Fruit fly (Drosophila melanogaster) whole organism, embryonic: Measurements from ENCODE around the gene CG15498.

ENCODE experiments used
- Atf6 ChIP-seq: fragments of 200-800 bp; sonication (Bioruptor generic); IDR thresholded peaks from 2 replicates; pipeline ENCODE4 v1.3.6; 2022; ENCODE audit warnings: missing biosample characterization, missing genetic modification characterization
- Bdp1 ChIP-seq: fragments of 200-800 bp; sonication (Bioruptor generic); optimal IDR thresholded peaks from 3 replicates; lab custom pipeline; 2016; ENCODE audit warnings: missing biosample characterization, missing genetic modification characterization
- CG10321 ChIP-seq: fragments of 200-800 bp; sonication (Bioruptor generic); IDR thresholded peaks from 2 replicates; pipeline ENCODE4 v1.3.6; 2022; ENCODE audit warnings: missing biosample characterization, missing genetic modification characterization
- CG10654 ChIP-seq: fragments of 200-800 bp; sonication (Bioruptor generic); optimal IDR thresholded peaks from 2 replicates; lab custom pipeline; 2016; ENCODE audit warnings: missing biosample characterization, missing genetic modification characterization
- CG10979 ChIP-seq: fragments of 200-800 bp; sonication (Bioruptor generic); optimal IDR thresholded peaks from 2 replicates; lab custom pipeline; 2018; ENCODE audit warnings: missing biosample characterization, mild to moderate bottlenecking, missing genetic modification characterization, moderate library complexity
- CG11504 ChIP-seq: fragments of 200-800 bp; sonication (Bioruptor generic); optimal IDR thresholded peaks from 3 replicates; lab custom pipeline; 2019; ENCODE audit warnings: missing biosample characterization, mild to moderate bottlenecking, missing genetic modification characterization, moderate library complexity
- CG12104 ChIP-seq: fragments of 200-800 bp; sonication (Bioruptor generic); optimal IDR thresholded peaks from 3 replicates; lab custom pipeline; 2016; ENCODE audit warnings: missing biosample characterization, missing genetic modification characterization
- CG13296 ChIP-seq: fragments of 200-800 bp; sonication (Bioruptor generic); optimal IDR thresholded peaks from 3 replicates; lab custom pipeline; 2018; ENCODE audit warnings: missing biosample characterization, mild to moderate bottlenecking, missing genetic modification characterization
- CG14050 ChIP-seq: fragments of 200-800 bp; sonication (Bioruptor generic); IDR thresholded peaks from 3 replicates; pipeline ENCODE4 v1.3.6; 2022; ENCODE audit warnings: missing biosample characterization, missing genetic modification characterization
- CG18011 ChIP-seq: fragments of 200-800 bp; sonication (Bioruptor generic); optimal IDR thresholded peaks from 2 replicates; lab custom pipeline; 2017; ENCODE audit warnings: missing biosample characterization, missing genetic modification characterization, mild to moderate bottlenecking, moderate library complexity, missing genotype
- CG18476 ChIP-seq: fragments of 200-800 bp; sonication (Bioruptor generic); optimal IDR thresholded peaks from 2 replicates; lab custom pipeline; 2016; ENCODE audit warnings: missing biosample characterization, mild to moderate bottlenecking, missing genetic modification characterization
- CG18619 ChIP-seq: fragments of 200-800 bp; sonication (Bioruptor generic); optimal IDR thresholded peaks from 3 replicates; lab custom pipeline; 2017; ENCODE audit warnings: missing biosample characterization, mild to moderate bottlenecking, missing genetic modification characterization
- CG2116 ChIP-seq: fragments of 200-800 bp; sonication (Bioruptor generic); optimal IDR thresholded peaks from 3 replicates; lab custom pipeline; 2018; ENCODE audit warnings: missing biosample characterization, mild to moderate bottlenecking, missing genetic modification characterization
- CG30403 ChIP-seq: fragments of 200-800 bp; sonication (Bioruptor generic); optimal IDR thresholded peaks from 3 replicates; lab custom pipeline; 2016; ENCODE audit warnings: missing biosample characterization, missing genetic modification characterization
- CG31441 ChIP-seq: fragments of 200-800 bp; sonication (Bioruptor generic); IDR thresholded peaks from 2 replicates; pipeline ENCODE4 v1.3.6; 2022; ENCODE audit warnings: missing biosample characterization, missing genetic modification characterization
- CG4282 ChIP-seq: fragments of 200-800 bp; sonication (Bioruptor generic); optimal IDR thresholded peaks from 2 replicates; lab custom pipeline; 2016; ENCODE audit warnings: missing biosample characterization, missing genetic modification characterization
- CG6654 ChIP-seq: fragments of 200-800 bp; sonication (Bioruptor generic); optimal IDR thresholded peaks from 2 replicates; lab custom pipeline; 2017; ENCODE audit warnings: missing biosample characterization, mild to moderate bottlenecking, missing genetic modification characterization
- CG6765 ChIP-seq: fragments of 200-800 bp; sonication (Bioruptor generic); optimal IDR thresholded peaks from 3 replicates; lab custom pipeline; 2017; ENCODE audit warnings: missing biosample characterization, mild to moderate bottlenecking, missing genetic modification characterization
- CG8765 ChIP-seq: fragments of 200-800 bp; sonication (Bioruptor generic); IDR thresholded peaks from 2 replicates; pipeline ENCODE4 v1.3.6; 2022; ENCODE audit warnings: missing biosample characterization, missing genetic modification characterization
- CG9727 ChIP-seq: fragments of 200-800 bp; sonication (Bioruptor generic); optimal IDR thresholded peaks from 3 replicates; lab custom pipeline; 2017; ENCODE audit warnings: missing biosample characterization, mild to moderate bottlenecking, missing genetic modification characterization
- Chrac-16 ChIP-seq: fragments of 200-800 bp; sonication (Bioruptor generic); optimal IDR thresholded peaks from 3 replicates; lab custom pipeline; 2016; ENCODE audit warnings: missing biosample characterization, missing genetic modification characterization
- Dek ChIP-seq: fragments of 200-800 bp; sonication (Bioruptor generic); optimal IDR thresholded peaks from 3 replicates; lab custom pipeline; 2019; ENCODE audit warnings: missing biosample characterization, mild to moderate bottlenecking, missing genetic modification characterization, moderate library complexity
- E2f2 ChIP-seq: fragments of 200-800 bp; sonication (Bioruptor generic); IDR thresholded peaks from 2 replicates; pipeline ENCODE4 v1.3.6; 2022; ENCODE audit warnings: missing biosample characterization, missing genetic modification characterization
- ERR ChIP-seq: fragments of 200-800 bp; sonication (Bioruptor generic); optimal IDR thresholded peaks from 2 replicates; lab custom pipeline; 2016; ENCODE audit warnings: missing biosample characterization, missing genetic modification characterization
- Eip74EF ChIP-seq, 2 experiments: fragments of 200-800 bp in 1 of 2; fragments of >200 bp in 1 of 2; sonication (Bioruptor generic) in 1 of 2; optimal IDR thresholded peaks; 2 replicates each; lab custom pipeline; 2017 to 2019; ENCODE audit warnings: missing biosample characterization in 2 of 2, missing genetic modification characterization in 2 of 2, mild to moderate bottlenecking in 1 of 2, moderate library complexity in 1 of 2
- Elba2 ChIP-seq: fragments of 200-800 bp; sonication (Bioruptor generic); optimal IDR thresholded peaks from 3 replicates; lab custom pipeline; 2016; ENCODE audit warnings: missing biosample characterization, missing genetic modification characterization
- Hmx ChIP-seq: fragments of 200-800 bp; sonication (Bioruptor generic); optimal IDR thresholded peaks from 2 replicates; lab custom pipeline; 2016; ENCODE audit warnings: missing biosample characterization, missing genetic modification characterization
- Hr3 ChIP-seq: fragments of 200-800 bp; sonication (Bioruptor generic); optimal IDR thresholded peaks from 3 replicates; lab custom pipeline; 2016; ENCODE audit warnings: missing biosample characterization, missing genetic modification characterization
- Hr51 ChIP-seq, 2 experiments: fragments of 200-800 bp; sonication (Bioruptor generic); optimal IDR thresholded peaks; 2 replicates in 1 of 2; 3 replicates in 1 of 2; lab custom pipeline; 2016 to 2018; ENCODE audit warnings: missing biosample characterization in 2 of 2, missing genetic modification characterization in 2 of 2, mild to moderate bottlenecking in 1 of 2, moderate library complexity in 1 of 2
- MESR4 ChIP-seq: fragments of 200-800 bp; sonication (Bioruptor generic); optimal IDR thresholded peaks from 2 replicates; lab custom pipeline; 2018; ENCODE audit warnings: missing biosample characterization, mild to moderate bottlenecking, missing genetic modification characterization, moderate library complexity
- Mad ChIP-seq: fragments of 200-800 bp; sonication (Bioruptor generic); optimal IDR thresholded peaks from 2 replicates; lab custom pipeline; 2016; ENCODE audit warnings: missing biosample characterization, missing genetic modification characterization
- Nf-YA ChIP-seq: fragments of 200-800 bp; sonication (Bioruptor generic); IDR thresholded peaks from 2 replicates; pipeline ENCODE4 v1.3.6; 2022; ENCODE audit warnings: missing biosample characterization, missing genetic modification characterization
- Rfx ChIP-seq: fragments of 200-800 bp; sonication (Bioruptor generic); IDR thresholded peaks from 2 replicates; pipeline ENCODE4 v1.3.6; 2022; ENCODE audit warnings: missing biosample characterization, missing genetic modification characterization
- Side ChIP-seq: fragments of 200-800 bp; sonication (Bioruptor generic); optimal IDR thresholded peaks from 2 replicates; lab custom pipeline; 2016; ENCODE audit warnings: missing biosample characterization, missing genetic modification characterization
- Ssrp ChIP-seq: fragments of 200-800 bp; sonication (Bioruptor generic); optimal IDR thresholded peaks from 2 replicates; lab custom pipeline; 2018; ENCODE audit warnings: missing biosample characterization, mild to moderate bottlenecking, missing genetic modification characterization, moderate library complexity
- Xbp1 ChIP-seq: fragments of 200-800 bp; sonication (Bioruptor generic); optimal IDR thresholded peaks from 3 replicates; lab custom pipeline; 2016; ENCODE audit warnings: missing biosample characterization, mild to moderate bottlenecking, missing genetic modification characterization
- ato ChIP-seq: fragments of 200-800 bp; sonication (Bioruptor generic); IDR thresholded peaks from 2 replicates; pipeline ENCODE4 v1.3.6; 2022; ENCODE audit warnings: missing biosample characterization, missing genetic modification characterization; ENCODE audit not compliant: partially characterized antibody
- dpn ChIP-seq, 2 experiments: fragments of 200-800 bp; sonication (Bioruptor generic); optimal IDR thresholded peaks; 3 replicates each; lab custom pipeline; 2016; ENCODE audit warnings: missing biosample characterization in 2 of 2, missing genetic modification characterization in 2 of 2
- gcm ChIP-seq: fragments of 200-800 bp; sonication (Bioruptor generic); optimal IDR thresholded peaks from 2 replicates; lab custom pipeline; 2019; ENCODE audit warnings: missing biosample characterization, mild to moderate bottlenecking, missing genetic modification characterization, moderate library complexity
- jigr1 ChIP-seq: fragments of 200-800 bp; sonication (Bioruptor generic); IDR thresholded peaks from 3 replicates; pipeline ENCODE4 v1.3.6; 2022; ENCODE audit warnings: missing biosample characterization, missing genetic modification characterization
- lov ChIP-seq, 2 experiments: fragments of 200-800 bp in 1 of 2; fragments of >200 bp in 1 of 2; sonication (Bioruptor generic) in 1 of 2; IDR thresholded peaks in 1 of 2; optimal IDR thresholded peaks in 1 of 2; 2 replicates in 1 of 2; 3 replicates in 1 of 2; pipeline versions ENCODE4 v1.3.6 to Lab custom; 2017 to 2022; ENCODE audit warnings: missing biosample characterization in 1 of 2, missing genetic modification characterization in 1 of 2
- org-1 ChIP-seq: fragments of 200-800 bp; sonication (Bioruptor generic); optimal IDR thresholded peaks from 2 replicates; lab custom pipeline; 2017; ENCODE audit warnings: missing biosample characterization, missing genetic modification characterization
- pum ChIP-seq: fragments of 200-800 bp; sonication (Bioruptor generic); optimal IDR thresholded peaks from 2 replicates; lab custom pipeline; 2016; ENCODE audit warnings: missing biosample characterization, missing genetic modification characterization
- repo ChIP-seq: fragments of 200-800 bp; sonication (Bioruptor generic); optimal IDR thresholded peaks from 2 replicates; lab custom pipeline; 2016; ENCODE audit warnings: missing biosample characterization, missing genetic modification characterization
- sens-2 ChIP-seq: fragments of 200-800 bp; sonication (Bioruptor generic); IDR thresholded peaks from 2 replicates; pipeline ENCODE4 v1.3.6; 2022; ENCODE audit warnings: missing biosample characterization, missing genetic modification characterization
- so ChIP-seq: fragments of 200-800 bp; sonication (Bioruptor generic); IDR thresholded peaks from 3 replicates; pipeline ENCODE4 v1.3.6; 2022; ENCODE audit warnings: missing biosample characterization, missing genetic modification characterization
- trem ChIP-seq: fragments of 200-800 bp; optimal IDR thresholded peaks from 3 replicates; lab custom pipeline; 2019; ENCODE audit warnings: missing biosample characterization, mild to moderate bottlenecking, missing genetic modification characterization, moderate library complexity
- trh ChIP-seq: fragments of 200-800 bp; sonication (Bioruptor generic); optimal IDR thresholded peaks from 2 replicates; lab custom pipeline; 2016; ENCODE audit warnings: missing biosample characterization, missing genetic modification characterization
- ttk ChIP-seq: fragments of 200-800 bp; sonication (Bioruptor generic); IDR thresholded peaks from 2 replicates; pipeline ENCODE4 v2.1.2; 2022; ENCODE audit warnings: missing biosample characterization, missing genetic modification characterization
- vnd ChIP-seq: fragments of 200-800 bp; sonication (Bioruptor generic); IDR thresholded peaks from 3 replicates; pipeline ENCODE4 v1.3.6; 2022; ENCODE audit warnings: missing biosample characterization, missing genetic modification characterization; ENCODE audit not compliant: partially characterized antibody
- vvl ChIP-seq: fragments of 200-800 bp; sonication (Bioruptor generic); IDR thresholded peaks from 2 replicates; pipeline ENCODE4 v1.3.6; 2022; ENCODE audit warnings: missing biosample characterization, missing genetic modification characterization

The CG15498 gene

dm6 chr3R:21580091-21580490 lies 11.1 kb upstream of the CG15498 start (continued):
- no peak for TF ChIP-seq Mad (GFP tag; lab: Kevin White, UChicago)
- no peak for TF ChIP-seq CG8765 (GFP tag; lab: Robert Waterston, UW)
- TF ChIP-seq CG9727 (GFP tag; lab: Kevin White, UChicago): no peak
- peak; percentile 19 for TF ChIP-seq Dek (tag; lab: Kevin White, UChicago)
- no peak for TF ChIP-seq CG4282 (GFP tag; lab: Kevin White, UChicago)
- TF ChIP-seq jigr1: no peak
- TF ChIP-seq Hr3 (GFP tag; lab: Kevin White, UChicago): no peak
- TF ChIP-seq vvl (GFP tag; lab: Robert Waterston, UW): peak; percentile 54; the same call in 1 of the 2 replicates
- TF ChIP-seq repo (GFP tag; lab: Kevin White, UChicago): peak; percentile 8
- TF ChIP-seq Nf-YA (GFP tag; lab: Robert Waterston, UW): no peak
- no peak for TF ChIP-seq lov (optimal IDR thresholded peaks at IDR 0.05; lab: Kevin White, UChicago)
- no peak for TF ChIP-seq lov (GFP tag; IDR thresholded peaks at IDR 0.05; lab: Robert Waterston, UW)
- TF ChIP-seq ERR (GFP tag; lab: Kevin White, UChicago): no peak
- peak in 1 of 2 experiments; percentile 30 for TF ChIP-seq dpn (GFP tag; optimal IDR thresholded peaks at IDR 0.05; lab: Kevin White, UChicago)
- no peak for TF ChIP-seq CG30403 (GFP tag; lab: Kevin White, UChicago)
- TF ChIP-seq Hmx (GFP tag; lab: Kevin White, UChicago): no peak
- TF ChIP-seq MESR4 (GFP tag; lab: Kevin White, UChicago): peak; percentile 8
- no peak for TF ChIP-seq Hr51 (GFP tag; optimal IDR thresholded peaks at IDR 0.05; lab: Kevin White, UChicago)
- TF ChIP-seq gcm (GFP tag; lab: Kevin White, UChicago): no peak
- TF ChIP-seq Side (GFP tag; lab: Kevin White, UChicago): peak; percentile 37
- TF ChIP-seq Bdp1: peak; percentile 52
- no peak for TF ChIP-seq Ssrp (tag; lab: Kevin White, UChicago)
- TF ChIP-seq CG18619 (GFP tag; lab: Kevin White, UChicago): no peak
- no peak for TF ChIP-seq trem
- no peak for TF ChIP-seq CG13296 (GFP tag; lab: Kevin White, UChicago)
- TF ChIP-seq CG31441 (GFP tag; lab: Robert Waterston, UW): no peak
- peak; percentile 0 for TF ChIP-seq Elba2
- no peak for TF ChIP-seq org-1
- TF ChIP-seq Atf6 (GFP tag; lab: Robert Waterston, UW): no peak
- no peak for TF ChIP-seq CG18011 (GFP tag; lab: Kevin White, UChicago)
- TF ChIP-seq CG10321 (GFP tag; lab: Robert Waterston, UW): no peak
- TF ChIP-seq trh (GFP tag; lab: Kevin White, UChicago): no peak
- peak in 1 of 2 experiments; percentile 100 for TF ChIP-seq Eip74EF (GFP tag; optimal IDR thresholded peaks at IDR 0.05; lab: Kevin White, UChicago)
- TF ChIP-seq CG11504: peak; percentile 100
- no peak for TF ChIP-seq CG12104
- TF ChIP-seq sens-2: no peak
- TF ChIP-seq CG2116: no peak
- no peak for TF ChIP-seq CG18476 (GFP tag; lab: Kevin White, UChicago)
- TF ChIP-seq vnd: no peak
- 0 out of 2 replicates have a peak, but pooled peaks have one; percentile 25 for TF ChIP-seq ttk (GFP tag; lab: Robert Waterston, UW)
- no peak for TF ChIP-seq pum (GFP tag; lab: Kevin White, UChicago)
- TF ChIP-seq Xbp1: no peak
- TF ChIP-seq CG6765 (GFP tag; lab: Kevin White, UChicago): no peak
- peak; percentile 47; the same call in 1 of the 2 replicates for TF ChIP-seq E2f2
- TF ChIP-seq CG10654 (GFP tag; lab: Kevin White, UChicago): no peak
- peak; percentile 65; the same call in 1 of the 2 replicates for TF ChIP-seq ato
- TF ChIP-seq CG10979: peak; percentile 44
- peak; percentile 36; the same call in 1 of the 2 replicates for TF ChIP-seq Rfx (GFP tag; lab: Robert Waterston, UW)
- no peak for TF ChIP-seq Chrac-16
- no peak for TF ChIP-seq CG6654
- TF ChIP-seq so: peak; percentile 57; the same call in 1 of the 3 replicates
- no peak for TF ChIP-seq CG14050 (GFP tag; lab: Robert Waterston, UW)
